Worm (Caenorhabditis elegans): ENCODE data around the gene flp-23.

Gene flp-23

DNA sequence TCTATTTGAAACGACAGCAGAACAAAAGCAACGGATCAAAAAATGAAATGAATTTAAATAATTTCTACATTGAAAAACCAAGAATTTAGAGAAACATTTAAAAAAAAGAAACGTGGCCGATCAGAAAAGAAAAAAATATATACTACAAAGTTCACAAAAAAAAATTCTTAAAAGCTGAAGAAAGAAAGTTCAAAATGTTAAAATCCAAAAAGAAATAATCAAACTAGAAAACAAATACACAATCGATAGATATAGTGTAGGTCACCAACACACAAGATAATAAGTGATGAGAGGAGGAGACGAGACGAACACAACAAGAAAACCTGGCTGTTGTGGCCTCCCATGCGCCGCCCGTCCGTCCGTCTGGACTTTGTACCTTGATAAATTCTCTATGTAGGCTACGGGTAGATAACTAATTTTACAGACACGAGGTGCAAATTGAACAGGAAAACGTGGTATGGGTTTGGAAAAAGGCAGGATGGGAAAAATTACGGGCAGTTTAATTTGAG lies 37.9 kb downstream of the flp-23 start, which contains the start of gene hadb-1:
TSS of gene hadb-1 (minus strand) at position 51 of the 509 bp plus-strand sequence.
- no peak for TF ChIP-seq lin-39 (tag; optimal IDR thresholded peaks at IDR 0.05)
- no peak for TF ChIP-seq egl-27 (tag; optimal IDR thresholded peaks at IDR 0.05)
- no peak for TF ChIP-seq ceh-82 (tag; optimal IDR thresholded peaks at IDR 0.05)
- no peak for TF ChIP-seq ztf-4 (tag; optimal IDR thresholded peaks at IDR 0.05)
- TF ChIP-seq nhr-6 (tag; optimal IDR thresholded peaks at IDR 0.05), result no peak
- no peak for TF ChIP-seq aly-2 (tag; optimal IDR thresholded peaks at IDR 0.05)
- TF ChIP-seq lin-13 (GFP tag; optimal IDR thresholded peaks at IDR 0.05), result no peak
- TF ChIP-seq nhr-12 (tag; optimal IDR thresholded peaks at IDR 0.05), result no peak
- no peak for TF ChIP-seq elt-3 (tag; optimal IDR thresholded peaks at IDR 0.05)
- no peak for TF ChIP-seq nhr-11 (tag; optimal IDR thresholded peaks at IDR 0.05)
- no peak for TF ChIP-seq lin-11 (tag; optimal IDR thresholded peaks at IDR 0.05)
- TF ChIP-seq peb-1 (tag; optimal IDR thresholded peaks at IDR 0.05), result no peak
- no peak for TF ChIP-seq ZK546.5 (tag; optimal IDR thresholded peaks at IDR 0.05)
- TF ChIP-seq elt-1 (tag; optimal IDR thresholded peaks at IDR 0.05), result no peak
- no peak for TF ChIP-seq ama-1 (optimal IDR thresholded peaks at IDR 0.05)
- no peak for TF ChIP-seq nhr-77 (tag; optimal IDR thresholded peaks at IDR 0.05)
- no peak for TF ChIP-seq sem-4 (tag; optimal IDR thresholded peaks at IDR 0.05)
- TF ChIP-seq sma-3 (GFP tag; optimal IDR thresholded peaks at IDR 0.05), result peak; percentile 45
- TF ChIP-seq nhr-23 (tag; optimal IDR thresholded peaks at IDR 0.05), result no peak
- no peak for TF ChIP-seq unc-55 (GFP tag; optimal IDR thresholded peaks at IDR 0.05)
- TF ChIP-seq gmeb-1 (tag; optimal IDR thresholded peaks at IDR 0.05), result no peak
- TF ChIP-seq nhr-25 (tag; optimal IDR thresholded peaks at IDR 0.05), result peak; percentile 60
- TF ChIP-seq nhr-10 (tag; optimal IDR thresholded peaks at IDR 0.05), result no peak
- TF ChIP-seq zag-1 (tag; optimal IDR thresholded peaks at IDR 0.05), result no peak
- no peak for TF ChIP-seq dmd-4 (tag; optimal IDR thresholded peaks at IDR 0.05)
- no peak for TF ChIP-seq mab-5 (tag; optimal IDR thresholded peaks at IDR 0.05)
- peak; percentile 38 for TF ChIP-seq nhr-129 (tag; optimal IDR thresholded peaks at IDR 0.05)
- no peak for TF ChIP-seq skn-1 (tag; optimal IDR thresholded peaks at IDR 0.05)
- no peak for TF ChIP-seq mdl-1 (tag; optimal IDR thresholded peaks at IDR 0.05)
- TF ChIP-seq crh-2 (tag; optimal IDR thresholded peaks at IDR 0.05), result peak; percentile 18
- peak; percentile 12 for TF ChIP-seq F13H6.1 (tag; optimal IDR thresholded peaks at IDR 0.05)
- TF ChIP-seq blmp-1 (tag; optimal IDR thresholded peaks at IDR 0.05; ENCODE audit: insufficient read depth), result no peak
- no peak for TF ChIP-seq Y55F3AM.14 (GFP tag; optimal IDR thresholded peaks at IDR 0.05)
- no peak for TF ChIP-seq mbf-1 (tag; optimal IDR thresholded peaks at IDR 0.05)
- TF ChIP-seq C34F6.9 (tag; optimal IDR thresholded peaks at IDR 0.05), result peak; percentile 9
- TF ChIP-seq sma-9 (GFP tag; optimal IDR thresholded peaks at IDR 0.05), result peak; percentile 41
- no peak for TF ChIP-seq sma-9 (tag; optimal IDR thresholded peaks at IDR 0.05)
- no peak for TF ChIP-seq ceh-16 (tag; optimal IDR thresholded peaks at IDR 0.05)
- peak; percentile 53 for TF ChIP-seq nhr-21 (tag; optimal IDR thresholded peaks at IDR 0.05)
- peak; percentile 19 for TF ChIP-seq fos-1 (tag; optimal IDR thresholded peaks at IDR 0.05)
- TF ChIP-seq unc-62 (GFP tag; optimal IDR thresholded peaks at IDR 0.05), result no peak
- TF ChIP-seq alr-1 (tag; optimal IDR thresholded peaks at IDR 0.05), result no peak
- TF ChIP-seq R02D3.7 (tag; optimal IDR thresholded peaks at IDR 0.05), result no peak
- no peak for TF ChIP-seq unc-39 (tag; optimal IDR thresholded peaks at IDR 0.05)
- no peak for TF ChIP-seq ztf-11 (tag; optimal IDR thresholded peaks at IDR 0.05)
- TF ChIP-seq nhr-237 (tag; optimal IDR thresholded peaks at IDR 0.05), result no peak
- no peak for TF ChIP-seq ztf-1 (GFP tag; conservative IDR thresholded peaks at IDR 0.05)
- TF ChIP-seq snpc-4 (tag; optimal IDR thresholded peaks at IDR 0.05), result no peak
- TF ChIP-seq lsy-2 (tag; optimal IDR thresholded peaks at IDR 0.05), result peak in 1 of 2 experiments; percentile 20

Measured in whole organism, L2 larva.